Worm (Caenorhabditis elegans) whole organism, young adult: ENCODE results near the gene dnj-3.

Experiments used
- B0035.1 ChIP-seq: sonication (generic microtip); optimal IDR thresholded peaks from 2 replicates; lab custom pipeline; 2016; ENCODE audit warnings: missing genetic modification characterization, mild to moderate bottlenecking, missing compliant biosample characterization, missing genotype, missing genetic modification reagents
- B0261.1 ChIP-seq: sonication (generic microtip); optimal IDR thresholded peaks from 2 replicates; lab custom pipeline; 2016; ENCODE audit warnings: mild to moderate bottlenecking, missing genetic modification characterization, moderate library complexity, missing compliant biosample characterization
- D2030.7 ChIP-seq: fragments of 200-800 bp; sonication (Bioruptor generic); IDR thresholded peaks from 2 replicates; pipeline ENCODE4 v1.3.6; 2022; ENCODE audit warnings: missing genetic modification reagents, missing genetic modification characterization, missing compliant biosample characterization
- F10E7.11 ChIP-seq: sonication (generic microtip); optimal IDR thresholded peaks from 2 replicates; lab custom pipeline; 2017; ENCODE audit warnings: mild to moderate bottlenecking, missing genetic modification characterization, moderate library complexity, missing compliant biosample characterization
- F37B4.10 ChIP-seq: fragments of 200-800 bp; sonication (Bioruptor generic); IDR thresholded peaks from 2 replicates; pipeline ENCODE4 v1.3.6; 2022; ENCODE audit warnings: missing genetic modification characterization, missing compliant biosample characterization
- F52B5.7 ChIP-seq: sonication (generic microtip); optimal IDR thresholded peaks from 2 replicates; lab custom pipeline; 2016; ENCODE audit warnings: mild to moderate bottlenecking, missing genetic modification characterization, missing compliant biosample characterization
- F57C9.4 ChIP-seq: sonication (generic microtip); optimal IDR thresholded peaks from 2 replicates; lab custom pipeline; 2017; ENCODE audit warnings: mild to moderate bottlenecking, missing genetic modification characterization, missing compliant biosample characterization
- T26A5.8 ChIP-seq: sonication (generic microtip); optimal IDR thresholded peaks from 2 replicates; lab custom pipeline; 2016; ENCODE audit warnings: missing genetic modification characterization, missing compliant biosample characterization
- Y53F4B.3 ChIP-seq: fragments of 200-800 bp; sonication (Bioruptor generic); IDR thresholded peaks from 2 replicates; pipeline ENCODE4 v1.3.6; 2022; ENCODE audit warnings: missing genetic modification reagents, missing genetic modification characterization, missing compliant biosample characterization
- Y56A3A.18 ChIP-seq: fragments of 200-800 bp; sonication (Bioruptor generic); IDR thresholded peaks from 2 replicates; pipeline ENCODE4 v1.3.6; 2022; ENCODE audit warnings: missing genetic modification reagents, missing genetic modification characterization, missing compliant biosample characterization
- ama-1 ChIP-seq, 3 experiments: fragments of 150-350 bp in 1 of 3; sonication (generic microtip) in 2 of 3; optimal IDR thresholded peaks; 2 replicates each; lab custom pipeline; 2014 to 2018; ENCODE audit warnings: missing biosample characterization in 2 of 3, missing genetic modification characterization in 2 of 3, missing genetic modification reagents in 2 of 3
- atf-7 ChIP-seq: sonication (generic microtip); optimal IDR thresholded peaks from 2 replicates; lab custom pipeline; 2017; ENCODE audit warnings: mild to moderate bottlenecking, missing genetic modification characterization, missing compliant biosample characterization
- attf-5 ChIP-seq: fragments of 200-800 bp; sonication (Bioruptor generic); optimal IDR thresholded peaks from 2 replicates; lab custom pipeline; 2018; ENCODE audit warnings: mild to moderate bottlenecking, missing genetic modification characterization, missing compliant biosample characterization
- attf-6 ChIP-seq: fragments of 200-800 bp; sonication (Bioruptor generic); IDR thresholded peaks from 2 replicates; pipeline ENCODE4 v1.3.6; 2022; ENCODE audit warnings: missing genetic modification reagents, missing genetic modification characterization, missing compliant biosample characterization
- ccch-3 ChIP-seq: fragments of 200-800 bp; sonication (Bioruptor generic); optimal IDR thresholded peaks from 2 replicates; lab custom pipeline; 2018; ENCODE audit warnings: mild to moderate bottlenecking, missing genetic modification characterization, missing compliant biosample characterization
- cebp-2 ChIP-seq: fragments of 200-800 bp; sonication (Bioruptor generic); IDR thresholded peaks from 2 replicates; pipeline ENCODE4 v1.3.6; 2022; ENCODE audit warnings: missing genetic modification characterization, missing compliant biosample characterization
- dox-1 ChIP-seq: fragments of 200-800 bp; sonication (Bioruptor generic); IDR thresholded peaks from 2 replicates; pipeline ENCODE4 v1.3.6; 2022; ENCODE audit warnings: missing genetic modification reagents, missing genetic modification characterization, missing compliant biosample characterization
- efl-1 ChIP-seq: fragments of 150-350 bp; optimal IDR thresholded peaks from 2 replicates; lab custom pipeline; 2014; ENCODE audit warnings: missing biosample characterization, missing genetic modification reagents, missing genetic modification characterization
- hsf-1 ChIP-seq: fragments of 200-800 bp; sonication (Bioruptor generic); IDR thresholded peaks from 2 replicates; pipeline ENCODE4 v1.3.6; 2022; ENCODE audit warnings: missing genetic modification reagents, missing genetic modification characterization, missing compliant biosample characterization
- let-607 ChIP-seq, 2 experiments: fragments of 200-800 bp in 1 of 2; sonication (Bioruptor generic) in 1 of 2; sonication (generic microtip) in 1 of 2; optimal IDR thresholded peaks; 2 replicates each; lab custom pipeline; 2016 to 2018; ENCODE audit warnings: mild to moderate bottlenecking in 2 of 2, missing compliant biosample characterization in 2 of 2, missing genetic modification characterization in 2 of 2, moderate library complexity in 2 of 2, missing genotype in 1 of 2
- lin-26 ChIP-seq: fragments of 200-800 bp; sonication (Bioruptor generic); IDR thresholded peaks from 2 replicates; pipeline ENCODE4 v1.3.6; 2022; ENCODE audit warnings: missing genetic modification reagents, missing genetic modification characterization, missing compliant biosample characterization
- lin-35 ChIP-seq, 3 experiments: fragments of 150-350 bp in 2 of 3; sonication (generic microtip) in 1 of 3; optimal IDR thresholded peaks; 2 replicates each; lab custom pipeline; 2014 to 2018; ENCODE audit warnings: missing biosample characterization in 3 of 3, missing genetic modification characterization in 3 of 3, missing genetic modification reagents in 3 of 3
- lin-40 ChIP-seq: sonication (generic microtip); optimal IDR thresholded peaks from 2 replicates; lab custom pipeline; 2016; ENCODE audit warnings: missing genetic modification characterization, mild to moderate bottlenecking, missing compliant biosample characterization, missing genotype, missing genetic modification reagents
- lin-54 ChIP-seq: fragments of 200-800 bp; sonication (Bioruptor generic); optimal IDR thresholded peaks from 2 replicates; lab custom pipeline; 2018; ENCODE audit warnings: mild to moderate bottlenecking, missing genetic modification characterization, missing compliant biosample characterization
- lsl-1 ChIP-seq: fragments of 200-800 bp; sonication (Bioruptor generic); optimal IDR thresholded peaks from 2 replicates; lab custom pipeline; 2018; ENCODE audit warnings: mild to moderate bottlenecking, missing genetic modification characterization, moderate library complexity, missing compliant biosample characterization
- madf-3 ChIP-seq: fragments of 200-800 bp; sonication (Bioruptor generic); IDR thresholded peaks from 2 replicates; pipeline ENCODE4 v1.3.6; 2022; ENCODE audit warnings: missing genetic modification reagents, missing genetic modification characterization, missing compliant biosample characterization
- madf-6 ChIP-seq: fragments of 200-800 bp; sonication (Bioruptor generic); IDR thresholded peaks from 2 replicates; pipeline ENCODE4 v1.3.6; 2022; ENCODE audit warnings: missing genetic modification reagents, missing genetic modification characterization, missing compliant biosample characterization
- mcd-1 ChIP-seq: fragments of 200-800 bp; sonication (Bioruptor generic); IDR thresholded peaks from 2 replicates; pipeline ENCODE4 v1.3.6; 2022; ENCODE audit warnings: missing genetic modification reagents, missing genetic modification characterization, missing compliant biosample characterization
- mxl-1 ChIP-seq: sonication (generic microtip); optimal IDR thresholded peaks from 2 replicates; lab custom pipeline; 2016; ENCODE audit warnings: missing genetic modification characterization, missing compliant biosample characterization
- nhr-90 ChIP-seq: sonication (generic microtip); optimal IDR thresholded peaks from 2 replicates; lab custom pipeline; 2016; ENCODE audit warnings: missing genotype, mild to moderate bottlenecking, missing genetic modification characterization, missing compliant biosample characterization
- pha-4 ChIP-seq: fragments of 150-350 bp; sonication (generic microtip); optimal IDR thresholded peaks from 2 replicates; lab custom pipeline; 2014; ENCODE audit warnings: missing biosample characterization, missing genetic modification reagents, missing genetic modification characterization
- rcor-1 ChIP-seq: fragments of 200-800 bp; sonication (Bioruptor generic); IDR thresholded peaks from 2 replicates; pipeline ENCODE4 v1.3.6; 2022; ENCODE audit warnings: missing genetic modification reagents, missing genetic modification characterization, missing compliant biosample characterization
- snpc-1.3 ChIP-seq: sonication (generic microtip); optimal IDR thresholded peaks from 2 replicates; lab custom pipeline; 2017; ENCODE audit warnings: missing genetic modification characterization, mild to moderate bottlenecking, missing compliant biosample characterization, antibody characterized with exemption, moderate library complexity, missing genotype, missing genetic modification reagents; ENCODE audit not compliant: insufficient read depth
- snpc-3.4 ChIP-seq: sonication (generic microtip); optimal IDR thresholded peaks from 2 replicates; lab custom pipeline; 2017; ENCODE audit warnings: missing genetic modification characterization, mild to moderate bottlenecking, missing compliant biosample characterization, antibody characterized with exemption, moderate library complexity, missing genotype, missing genetic modification reagents
- snpc-4 ChIP-seq, 5 experiments: fragments of 150-350 bp in 1 of 5; sonication (generic microtip) in 4 of 5; optimal IDR thresholded peaks; 2 replicates each; lab custom pipeline; 2014 to 2018; ENCODE audit warnings: missing genetic modification characterization in 5 of 5, missing biosample characterization in 3 of 5, antibody characterized with exemption in 2 of 5, mild to moderate bottlenecking in 2 of 5, missing compliant biosample characterization in 2 of 5, missing genotype in 2 of 5, moderate library complexity in 2 of 5, missing genetic modification reagents in 1 of 5
- sptf-2 ChIP-seq: fragments of 200-800 bp; sonication (Bioruptor generic); optimal IDR thresholded peaks from 2 replicates; lab custom pipeline; 2018; ENCODE audit warnings: mild to moderate bottlenecking, missing genetic modification characterization, missing compliant biosample characterization
- tbp1 ChIP-seq: fragments of 200-800 bp; sonication (Bioruptor generic); optimal IDR thresholded peaks from 2 replicates; lab custom pipeline; 2018; ENCODE audit warnings: mild to moderate bottlenecking, missing genetic modification characterization, missing compliant biosample characterization
- tbx-9 ChIP-seq: sonication (generic microtip); optimal IDR thresholded peaks from 2 replicates; lab custom pipeline; 2016; ENCODE audit warnings: borderline replicate concordance, missing genetic modification characterization, inconsistent platforms, missing compliant biosample characterization
- tlf-1 ChIP-seq: fragments of 200-800 bp; sonication (Bioruptor generic); optimal IDR thresholded peaks from 2 replicates; lab custom pipeline; 2018; ENCODE audit warnings: mild to moderate bottlenecking, missing genetic modification characterization, missing compliant biosample characterization
- xnd-1 ChIP-seq: sonication (generic microtip); optimal IDR thresholded peaks from 2 replicates; lab custom pipeline; 2016; ENCODE audit warnings: missing genotype, missing genetic modification reagents, missing genetic modification characterization, missing compliant biosample characterization
- ztf-22 ChIP-seq: fragments of 200-800 bp; sonication (Bioruptor generic); optimal IDR thresholded peaks from 2 replicates; lab custom pipeline; 2018; ENCODE audit warnings: mild to moderate bottlenecking, missing genetic modification characterization, moderate library complexity, missing compliant biosample characterization
- ztf-25 ChIP-seq: fragments of 200-800 bp; sonication (Bioruptor generic); IDR thresholded peaks from 2 replicates; pipeline ENCODE4 v1.3.6; 2022; ENCODE audit warnings: missing genetic modification reagents, missing genetic modification characterization, missing compliant biosample characterization
- ztf-26 ChIP-seq: sonication (generic microtip); optimal IDR thresholded peaks from 2 replicates; lab custom pipeline; 2017; ENCODE audit warnings: missing genetic modification characterization, missing compliant biosample characterization
- ztf-28 ChIP-seq: fragments of 200-800 bp; sonication (Bioruptor generic); IDR thresholded peaks from 2 replicates; pipeline ENCODE4 v1.3.6; 2022; ENCODE audit warnings: missing genetic modification reagents, missing genetic modification characterization, missing compliant biosample characterization
- ztf-3 ChIP-seq: fragments of 200-800 bp; sonication (Bioruptor generic); optimal IDR thresholded peaks from 2 replicates; lab custom pipeline; 2018; ENCODE audit warnings: mild to moderate bottlenecking, missing genetic modification characterization, missing compliant biosample characterization

Gene dnj-3

DNA sequence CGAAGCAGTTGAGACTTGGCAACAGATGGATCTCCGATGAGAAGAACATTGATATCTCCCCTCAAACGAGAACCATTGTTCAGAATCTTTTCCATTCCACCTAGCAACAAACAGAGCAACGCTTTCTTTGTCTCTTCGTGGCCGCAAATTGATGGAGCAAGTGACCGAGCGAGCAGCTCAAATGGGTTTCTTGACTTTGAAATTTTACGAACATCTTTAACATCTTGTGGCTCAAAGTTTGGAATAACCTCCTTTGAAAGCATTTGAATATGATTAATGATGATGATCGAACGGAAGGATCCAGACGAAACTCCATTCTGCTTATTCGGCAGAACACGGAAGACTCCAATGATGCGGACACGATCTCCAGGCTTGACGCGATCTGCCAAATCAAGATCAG is 10.1 kb upstream of the dnj-3 start:
- TF ChIP-seq madf-3 (no peak), F52B5.7 (tag; lab: Kevin White, UChicago) (no peak), B0035.1 (no peak), ztf-26 (tag; lab: Kevin White, UChicago) (no peak), ama-1 (optimal IDR thresholded peaks at IDR 0.05; lab: Kevin White, UChicago) (no peak), ama-1 (GFP tag; optimal IDR thresholded peaks at IDR 0.05; lab: Kevin White, UChicago) (no peak), cebp-2 (GFP tag; lab: Robert Waterston, UW) (no peak), tbx-9 (tag; lab: Kevin White, UChicago) (no peak), F57C9.4 (tag; lab: Kevin White, UChicago) (no peak), hsf-1 (GFP tag; lab: Robert Waterston, UW) (no peak), lsl-1 (no peak), ztf-28 (no peak), ztf-3 (GFP tag; lab: Kevin White, UChicago) (no peak), attf-6 (no peak), tlf-1 (no peak)

ce11 chrV:15058965-15059364 is 9.5 kb upstream of the dnj-3 start:
- TF ChIP-seq lin-26 (GFP tag; lab: Robert Waterston, UW) (peak; percentile 60; the same call in 1 of the 2 replicates), tbp1 (GFP tag; lab: Kevin White, UChicago) (no peak), T26A5.8 (tag; lab: Kevin White, UChicago) (no peak)
- TF ChIP-seq, all 124 proteins: peak for 1

- peak; percentile 27 for TF ChIP-seq snpc-1.3 (tag; lab: Kevin White, UChicago)
- peak; percentile 87 for TF ChIP-seq D2030.7 (GFP tag; lab: Robert Waterston, UW)
- peak in 2 of 3 experiments; percentile 45 to 62 for TF ChIP-seq lin-35 (GFP tag; optimal IDR thresholded peaks at IDR 0.05; lab: Kevin White, UChicago)
- peak; percentile 87 for TF ChIP-seq hsf-1 (GFP tag; lab: Robert Waterston, UW)
- TF ChIP-seq pha-4 (tag; lab: Kevin White, UChicago): no peak
- TF ChIP-seq ztf-22: no peak
- no peak for TF ChIP-seq F10E7.11 (tag; lab: Kevin White, UChicago)
- no peak for TF ChIP-seq ccch-3
- peak; percentile 97 for TF ChIP-seq madf-6 (GFP tag; lab: Robert Waterston, UW)
- peak; percentile 96 for TF ChIP-seq efl-1 (GFP tag; lab: Kevin White, UChicago)
- TF ChIP-seq tlf-1: peak; percentile 68
- no peak for TF ChIP-seq lin-40 (tag; lab: Kevin White, UChicago)
- TF ChIP-seq nhr-90 (tag; lab: Kevin White, UChicago): no peak
- no peak for TF ChIP-seq B0261.1 (tag; lab: Kevin White, UChicago)
- TF ChIP-seq F37B4.10 (GFP tag; lab: Robert Waterston, UW): no peak
- TF ChIP-seq dox-1 (GFP tag; lab: Robert Waterston, UW): peak; percentile 69; the same call in 1 of the 2 replicates
- TF ChIP-seq xnd-1 (tag; lab: Kevin White, UChicago): peak; percentile 72
- no peak for TF ChIP-seq sptf-2 (GFP tag; lab: Kevin White, UChicago)
- TF ChIP-seq Y53F4B.3 (GFP tag; lab: Robert Waterston, UW): no peak
- TF ChIP-seq atf-7: no peak
- TF ChIP-seq tbp1 (GFP tag; lab: Kevin White, UChicago): peak; percentile 55
- no peak for TF ChIP-seq snpc-4 (GFP tag; optimal IDR thresholded peaks at IDR 0.05; lab: Kevin White, UChicago)
- peak in 1 of 4 experiments; percentile 42 for TF ChIP-seq snpc-4 (tag; optimal IDR thresholded peaks at IDR 0.05; lab: Kevin White, UChicago)
- peak; percentile 50 for TF ChIP-seq rcor-1 (GFP tag; lab: Robert Waterston, UW)
- TF ChIP-seq mxl-1 (tag; lab: Kevin White, UChicago): no peak
- TF ChIP-seq let-607 (tag; optimal IDR thresholded peaks at IDR 0.05; lab: Kevin White, UChicago): no peak
- peak; percentile 80 for TF ChIP-seq lin-54 (GFP tag; lab: Kevin White, UChicago)
- TF ChIP-seq Y56A3A.18: no peak
- peak; percentile 49 for TF ChIP-seq mcd-1
- peak; percentile 84 for TF ChIP-seq snpc-3.4 (tag; lab: Kevin White, UChicago)
- TF ChIP-seq ztf-25: no peak
- no peak for TF ChIP-seq attf-5 (GFP tag; lab: Kevin White, UChicago)
Measured at ce11 chrV:15059534-15059933, 8.9 kb upstream of the dnj-3 start, which contains the start of the genes mcm-3 and C25D7.15. TSS of gene mcm-3 (minus strand) at chrV:15059599. TSS of gene C25D7.15 (plus strand) at chrV:15059808.
